Worm (Caenorhabditis elegans) whole organism, L4 larva: ENCODE data around the gene T25B6.5.

Experiments
- D1046.2 ChIP-seq: fragments of 200-800 bp; sonication (Bioruptor generic); IDR thresholded peaks from 2 replicates; pipeline ENCODE4 v1.3.6; 2022; ENCODE audit warnings: missing genetic modification characterization, missing compliant biosample characterization
- F10B5.3 ChIP-seq: sonication (generic microtip); optimal IDR thresholded peaks from 2 replicates; lab custom pipeline; 2016; ENCODE audit warnings: mild to moderate bottlenecking, missing genetic modification characterization, missing compliant biosample characterization
- F26F4.8 ChIP-seq: fragments of 200-800 bp; sonication (Bioruptor generic); conservative IDR thresholded peaks from 2 replicates; pipeline ENCODE4 v1.3.6; 2022; ENCODE audit warnings: missing genetic modification characterization, missing compliant biosample characterization
- F37D6.2 ChIP-seq: sonication (generic microtip); optimal IDR thresholded peaks from 2 replicates; lab custom pipeline; 2016; ENCODE audit warnings: mild to moderate bottlenecking, missing genetic modification characterization, missing compliant biosample characterization
- T26A8.4 ChIP-seq: fragments of 200-800 bp; sonication (Bioruptor generic); IDR thresholded peaks from 2 replicates; pipeline ENCODE4 v1.3.6; 2022; ENCODE audit warnings: missing genetic modification characterization, missing compliant biosample characterization
- Y48G9A.11 ChIP-seq: fragments of 200-800 bp; sonication (Bioruptor generic); IDR thresholded peaks from 2 replicates; pipeline ENCODE4 v1.3.6; 2022; ENCODE audit warnings: missing genetic modification reagents, missing genetic modification characterization, missing compliant biosample characterization
- ZK337.2 ChIP-seq: fragments of 200-800 bp; sonication (Bioruptor generic); IDR thresholded peaks from 2 replicates; pipeline ENCODE4 v1.3.6; 2022; ENCODE audit warnings: missing genetic modification reagents, missing genetic modification characterization, missing compliant biosample characterization
- ZK546.5 ChIP-seq, 2 experiments: sonication (generic microtip); optimal IDR thresholded peaks; 2 replicates each; lab custom pipeline; 2017; ENCODE audit warnings: missing biosample characterization in 2 of 2, missing genetic modification characterization in 2 of 2
- aha-1 ChIP-seq: fragments of 150-350 bp; peaks from one replicate; lab custom pipeline; 2014; ENCODE audit warnings: missing biosample characterization, missing genetic modification characterization
- arid-1 ChIP-seq: fragments of 200-800 bp; sonication (Bioruptor generic); conservative IDR thresholded peaks from 2 replicates; pipeline ENCODE4 v1.3.6; 2022; ENCODE audit warnings: missing genetic modification reagents, missing genetic modification characterization, missing compliant biosample characterization
- ceh-44 ChIP-seq: fragments of 200-800 bp; sonication (Bioruptor generic); IDR thresholded peaks from 2 replicates; pipeline ENCODE4 v1.3.6; 2022; ENCODE audit warnings: missing genetic modification reagents, missing genetic modification characterization, missing compliant biosample characterization
- cey-2 ChIP-seq: sonication (generic microtip); optimal IDR thresholded peaks from 3 replicates; lab custom pipeline; 2017; ENCODE audit warnings: missing genetic modification characterization, mild to moderate bottlenecking, missing compliant biosample characterization, antibody characterized with exemption, borderline replicate concordance; ENCODE audit not compliant: insufficient read depth
- daf-12 ChIP-seq: fragments of 150-350 bp; optimal IDR thresholded peaks from 2 replicates; lab custom pipeline; 2014; ENCODE audit warnings: missing biosample characterization, missing genetic modification reagents, missing genetic modification characterization
- daf-16 ChIP-seq, 3 experiments: sonication (generic microtip); optimal IDR thresholded peaks; 2 replicates each; lab custom pipeline; 2016 to 2017; ENCODE audit warnings: missing genetic modification characterization in 3 of 3, missing genetic modification reagents in 3 of 3, mild to moderate bottlenecking in 2 of 3, missing compliant biosample characterization in 2 of 3, missing biosample characterization in 1 of 3, moderate library complexity in 1 of 3
- dmd-6 ChIP-seq: fragments of 200-800 bp; sonication (Bioruptor generic); IDR thresholded peaks from 2 replicates; pipeline ENCODE4 v1.3.6; 2022; ENCODE audit warnings: missing genetic modification reagents, missing genetic modification characterization, missing compliant biosample characterization
- dmd-8 ChIP-seq: fragments of 200-800 bp; sonication (Bioruptor generic); IDR thresholded peaks from 2 replicates; pipeline ENCODE4 v1.3.6; 2022; ENCODE audit warnings: missing genetic modification characterization, missing compliant biosample characterization
- dve-1 ChIP-seq: sonication (generic microtip); optimal IDR thresholded peaks from 2 replicates; lab custom pipeline; 2017; ENCODE audit warnings: antibody characterized with exemption, mild to moderate bottlenecking, missing genetic modification characterization, missing compliant biosample characterization; ENCODE audit not compliant: insufficient read depth
- egl-43 ChIP-seq: fragments of 200-800 bp; sonication (Bioruptor generic); IDR thresholded peaks from 2 replicates; pipeline ENCODE4 v1.3.6; 2022; ENCODE audit warnings: missing genetic modification reagents, missing genetic modification characterization, missing compliant biosample characterization
- gei-8 ChIP-seq: fragments of 200-800 bp; sonication (Bioruptor generic); optimal IDR thresholded peaks from 2 replicates; lab custom pipeline; 2018; ENCODE audit warnings: mild to moderate bottlenecking, missing genetic modification characterization, missing compliant biosample characterization
- hlh-11 ChIP-seq: fragments of 200-800 bp; sonication (Bioruptor generic); optimal IDR thresholded peaks from 2 replicates; lab custom pipeline; 2018; ENCODE audit warnings: mild to moderate bottlenecking, missing genetic modification characterization, missing compliant biosample characterization
- hlh-30 ChIP-seq: sonication (generic microtip); optimal IDR thresholded peaks from 2 replicates; lab custom pipeline; 2017; ENCODE audit warnings: antibody characterized with exemption, mild to moderate bottlenecking, missing genetic modification characterization, missing compliant biosample characterization; ENCODE audit not compliant: insufficient read depth
- jun-1 ChIP-seq: fragments of 150-350 bp; optimal IDR thresholded peaks from 2 replicates; lab custom pipeline; 2014; ENCODE audit warnings: missing biosample characterization, missing genetic modification reagents, missing genetic modification characterization
- lim-7 ChIP-seq: fragments of 200-800 bp; sonication (Bioruptor generic); IDR thresholded peaks from 2 replicates; pipeline ENCODE4 v1.3.6; 2022; ENCODE audit warnings: missing genetic modification characterization, missing compliant biosample characterization
- lin-1 ChIP-seq: fragments of 200-800 bp; sonication (Bioruptor generic); IDR thresholded peaks from 2 replicates; pipeline ENCODE4 v1.3.6; 2022; ENCODE audit warnings: missing genetic modification reagents, missing genetic modification characterization, missing compliant biosample characterization
- lin-29 ChIP-seq: fragments of 200-800 bp; sonication (Bioruptor generic); IDR thresholded peaks from 2 replicates; pipeline ENCODE4 v1.3.6; 2022; ENCODE audit warnings: missing genetic modification reagents, missing genetic modification characterization, missing compliant biosample characterization
- lsy-2 ChIP-seq, 2 experiments: fragments of 150-350 bp in 1 of 2; sonication (generic microtip) in 1 of 2; optimal IDR thresholded peaks; 2 replicates each; lab custom pipeline; 2014 to 2017; ENCODE audit warnings: missing biosample characterization in 2 of 2, missing genetic modification characterization in 2 of 2
- madf-5 ChIP-seq, 2 experiments: fragments of 200-800 bp; sonication (Bioruptor generic); IDR thresholded peaks; 2 replicates each; pipeline ENCODE4 v1.3.6; 2022; ENCODE audit warnings: missing compliant biosample characterization in 2 of 2, missing genetic modification characterization in 2 of 2
- madf-9 ChIP-seq: fragments of 200-800 bp; sonication (Bioruptor generic); conservative IDR thresholded peaks from 2 replicates; pipeline ENCODE4 v1.3.6; 2022; ENCODE audit warnings: missing genetic modification reagents, missing genetic modification characterization, missing compliant biosample characterization
- mxl-3 ChIP-seq: fragments of 200-800 bp; sonication (Bioruptor generic); optimal IDR thresholded peaks from 2 replicates; lab custom pipeline; 2018; ENCODE audit warnings: mild to moderate bottlenecking, missing genetic modification characterization, missing compliant biosample characterization
- nhr-237 ChIP-seq: sonication (generic microtip); optimal IDR thresholded peaks from 2 replicates; lab custom pipeline; 2017; ENCODE audit warnings: missing biosample characterization, missing genetic modification characterization
- nhr-28 ChIP-seq: fragments of 150-350 bp; optimal IDR thresholded peaks from 2 replicates; lab custom pipeline; 2014; ENCODE audit warnings: missing biosample characterization, missing genetic modification characterization
- nhr-77 ChIP-seq: fragments of 150-350 bp; optimal IDR thresholded peaks from 2 replicates; lab custom pipeline; 2014; ENCODE audit warnings: missing biosample characterization, missing genetic modification characterization
- php-3 ChIP-seq: fragments of 200-800 bp; sonication (Bioruptor generic); IDR thresholded peaks from 2 replicates; pipeline ENCODE4 v1.3.6; 2022; ENCODE audit warnings: missing genetic modification reagents, missing genetic modification characterization, missing compliant biosample characterization
- pqm-1 ChIP-seq: sonication (generic microtip); optimal IDR thresholded peaks from 2 replicates; lab custom pipeline; 2017; ENCODE audit warnings: missing biosample characterization, missing genetic modification characterization
- rbr-2 ChIP-seq: sonication (generic microtip); optimal IDR thresholded peaks from 2 replicates; lab custom pipeline; 2016; ENCODE audit warnings: missing genotype, missing genetic modification characterization, missing compliant biosample characterization
- saeg-2 ChIP-seq: fragments of 200-800 bp; sonication (Bioruptor generic); IDR thresholded peaks from 2 replicates; pipeline ENCODE4 v1.3.6; 2022; ENCODE audit warnings: missing genetic modification reagents, missing genetic modification characterization, missing compliant biosample characterization
- sdz-12 ChIP-seq: fragments of 200-800 bp; sonication (Bioruptor generic); optimal IDR thresholded peaks from 2 replicates; lab custom pipeline; 2018; ENCODE audit warnings: mild to moderate bottlenecking, missing genetic modification characterization, missing compliant biosample characterization
- tra-1 ChIP-seq: fragments of 200-800 bp; sonication (Bioruptor generic); IDR thresholded peaks from 2 replicates; pipeline ENCODE4 v1.3.6; 2022; ENCODE audit warnings: missing genetic modification reagents, missing genetic modification characterization, missing compliant biosample characterization
- unc-130 ChIP-seq: sonication (generic microtip); optimal IDR thresholded peaks from 2 replicates; lab custom pipeline; 2016; ENCODE audit warnings: missing genetic modification reagents, missing genetic modification characterization, missing compliant biosample characterization
- unc-62 ChIP-seq, 3 experiments: fragments of 150-350 bp in 1 of 3; sonication (generic microtip); optimal IDR thresholded peaks in 2 of 3; peaks in 1 of 3; 1 replicate in 1 of 3; 2 replicates in 2 of 3; lab custom pipeline; 2014 to 2017; ENCODE audit warnings: missing biosample characterization in 3 of 3, missing genetic modification characterization in 3 of 3, missing genetic modification reagents in 3 of 3, missing genotype in 1 of 3
- zfp-3 ChIP-seq: fragments of 200-800 bp; sonication (Bioruptor generic); conservative IDR thresholded peaks from 2 replicates; pipeline ENCODE4 v1.3.6; 2022; ENCODE audit warnings: missing genetic modification reagents, missing genetic modification characterization, missing compliant biosample characterization
- ztf-7 ChIP-seq: fragments of 150-350 bp; optimal IDR thresholded peaks from 2 replicates; lab custom pipeline; 2014; ENCODE audit warnings: missing biosample characterization, missing genetic modification characterization

Gene T25B6.5

ce11 chrX:9053426-9053825 lies 31.9 kb upstream of the T25B6.5 start:
- TF ChIP-seq unc-62 (GFP tag; optimal IDR thresholded peaks at IDR 0.05 in 1 of 2; lab: Kevin White, UChicago) = peak in 1 of 2 experiments; percentile 15
- no peak for TF ChIP-seq unc-62 (tag; optimal IDR thresholded peaks at IDR 0.05; lab: Kevin White, UChicago)
- peak; percentile 14 for TF ChIP-seq nhr-28
- TF ChIP-seq lin-29 (GFP tag; lab: Robert Waterston, UW) = no peak
- no peak for TF ChIP-seq mxl-3 (GFP tag; lab: Kevin White, UChicago)

- TF ChIP-seq hlh-30 (tag; lab: Kevin White, UChicago) (no peak), madf-5 (GFP tag; IDR thresholded peaks at IDR 0.05; lab: Robert Waterston, UW) (no peak), lin-1 (no peak), F37D6.2 (tag; lab: Kevin White, UChicago) (no peak), lsy-2 (tag; optimal IDR thresholded peaks at IDR 0.05; lab: Kevin White, UChicago) (no peak), egl-43 (GFP tag; lab: Robert Waterston, UW) (no peak), madf-9 (GFP tag; lab: Robert Waterston, UW) (no peak), Y48G9A.11 (no peak), jun-1 (no peak), aha-1 (tag; lab: Kevin White, UChicago) (no peak), dve-1 (tag; lab: Kevin White, UChicago) (no peak), F26F4.8 (GFP tag; lab: Robert Waterston, UW) (no peak), ceh-44 (no peak), D1046.2 (GFP tag; lab: Robert Waterston, UW) (no peak), tra-1 (GFP tag; lab: Robert Waterston, UW) (no peak), dmd-6 (GFP tag; lab: Robert Waterston, UW) (no peak), unc-130 (no peak)
- TF ChIP-seq, all 104 proteins: peak for 0
Observed at ce11 chrX:9048657-9049056, 27.1 kb upstream of the T25B6.5 start, which contains the start of gene F47E1.20. TSS of gene F47E1.20 (plus strand) at chrX:9048957.

ce11 chrX:9045913-9046312 lies 24.4 kb upstream of the T25B6.5 start, which contains the start of gene prdm-14:
TSS of gene prdm-14 (plus strand) at chrX:9046213.
- TF ChIP-seq aha-1 (tag; lab: Kevin White, UChicago) = peak; percentile 0
- no peak for TF ChIP-seq dmd-6 (GFP tag; lab: Robert Waterston, UW)

- peak; percentile 88 for TF ChIP-seq pqm-1 (tag; lab: Kevin White, UChicago)
- peak; percentile 22 for TF ChIP-seq hlh-11 (tag; lab: Kevin White, UChicago)
- no peak for TF ChIP-seq cey-2
- TF ChIP-seq daf-12 (tag; lab: Kevin White, UChicago) = no peak
- TF ChIP-seq nhr-28 = peak; percentile 50
- peak; percentile 61 for TF ChIP-seq aha-1 (tag; lab: Kevin White, UChicago)
- TF ChIP-seq ztf-7 = no peak
- no peak for TF ChIP-seq sdz-12 (GFP tag; lab: Kevin White, UChicago)
- TF ChIP-seq F37D6.2 (tag; lab: Kevin White, UChicago) = no peak
- TF ChIP-seq mxl-3 (GFP tag; lab: Kevin White, UChicago) = no peak
- TF ChIP-seq F10B5.3 (tag; lab: Kevin White, UChicago) = no peak
- TF ChIP-seq nhr-77 (tag; lab: Kevin White, UChicago) = no peak
- peak; percentile 36; the same call in 1 of the 2 replicates for TF ChIP-seq php-3 (GFP tag; lab: Robert Waterston, UW)
- TF ChIP-seq ZK546.5 (tag; optimal IDR thresholded peaks at IDR 0.05; lab: Kevin White, UChicago) = no peak
- TF ChIP-seq arid-1 (GFP tag; lab: Robert Waterston, UW) = no peak
- no peak for TF ChIP-seq ceh-44
Observed at ce11 chrX:9036237-9036636, 14.7 kb upstream of the T25B6.5 start.

- TF ChIP-seq dmd-8 (no peak), daf-16 (GFP tag; optimal IDR thresholded peaks at IDR 0.05; lab: Kevin White, UChicago) (no peak), daf-16 (tag; optimal IDR thresholded peaks at IDR 0.05; lab: Kevin White, UChicago) (peak; percentile 9), rbr-2 (tag; lab: Kevin White, UChicago) (no peak), ztf-7 (peak; percentile 64), aha-1 (tag; lab: Kevin White, UChicago) (peak; percentile 68), unc-62 (GFP tag; optimal IDR thresholded peaks at IDR 0.05 in 1 of 2; lab: Kevin White, UChicago) (peak in 1 of 2 experiments; percentile 77), unc-62 (tag; optimal IDR thresholded peaks at IDR 0.05; lab: Kevin White, UChicago) (no peak), madf-5 (GFP tag; IDR thresholded peaks at IDR 0.05; lab: Robert Waterston, UW) (no peak), pqm-1 (tag; lab: Kevin White, UChicago) (peak; percentile 73), gei-8 (GFP tag; lab: Kevin White, UChicago) (no peak), T26A8.4 (GFP tag; lab: Robert Waterston, UW) (no peak), lim-7 (GFP tag; lab: Robert Waterston, UW) (no peak), ZK337.2 (GFP tag; lab: Robert Waterston, UW) (no peak), zfp-3 (no peak), saeg-2 (no peak), nhr-237 (tag; lab: Kevin White, UChicago) (no peak), hlh-11 (tag; lab: Kevin White, UChicago) (peak; percentile 19)
Observed at ce11 chrX:9035142-9035541, 13.6 kb upstream of the T25B6.5 start.
